Worm (Caenorhabditis elegans): Measurements from ENCODE around the gene unc-93.

DNA sequence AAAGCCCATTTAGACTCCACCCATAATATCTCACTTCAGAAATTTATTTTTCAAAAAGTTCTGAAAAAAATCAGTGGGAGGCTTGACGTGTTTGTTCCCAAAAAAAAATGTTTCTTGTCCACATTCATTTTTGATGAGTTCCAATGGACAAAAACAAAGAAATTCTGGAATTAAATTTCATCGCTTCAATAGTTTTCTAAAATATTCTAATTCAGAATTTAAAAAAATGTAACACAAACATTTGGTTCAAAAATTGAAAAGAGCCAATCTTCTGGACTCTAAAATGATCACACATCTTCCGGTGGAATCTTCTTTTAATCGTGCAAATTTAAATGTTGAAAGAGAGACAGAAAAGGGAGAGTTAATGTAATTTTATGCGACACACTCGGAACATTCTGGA, 48.3 kb downstream of the unc-93 start:
- no peak for TF ChIP-seq nfya-1 (tag; optimal IDR thresholded peaks at IDR 0.05)
- no peak for TF ChIP-seq ztf-16 (tag; optimal IDR thresholded peaks at IDR 0.05)
